Worm (Caenorhabditis elegans) whole organism, early embryonic: ENCODE results near the gene C52B9.4.

Experiments used
- ama-1 ChIP-seq: fragments of 150-350 bp; optimal IDR thresholded peaks from 2 replicates; lab custom pipeline; 2014
- ceh-36 ChIP-seq: sonication (generic microtip); optimal IDR thresholded peaks from 2 replicates; lab custom pipeline; 2016; ENCODE audit warnings: missing genetic modification characterization, inconsistent platforms, missing compliant biosample characterization
- pes-1 ChIP-seq: fragments of 200-800 bp; sonication (Bioruptor generic); IDR thresholded peaks from 2 replicates; pipeline ENCODE4 v1.3.6; 2022; ENCODE audit warnings: missing genetic modification reagents, missing genetic modification characterization, missing compliant biosample characterization
- scrt-1 ChIP-seq: fragments of 200-800 bp; sonication (Bioruptor generic); IDR thresholded peaks from 2 replicates; pipeline ENCODE4 v1.3.6; 2022; ENCODE audit warnings: missing genetic modification characterization, missing compliant biosample characterization
- sea-1 ChIP-seq: fragments of 200-800 bp; sonication (Bioruptor generic); conservative IDR thresholded peaks from 2 replicates; pipeline ENCODE4 v1.3.6; 2022; ENCODE audit warnings: missing genetic modification characterization, missing compliant biosample characterization
- tbx-11 ChIP-seq: fragments of 200-800 bp; sonication (Bioruptor generic); IDR thresholded peaks from 2 replicates; pipeline ENCODE4 v1.3.6; 2022; ENCODE audit warnings: missing genetic modification characterization, missing compliant biosample characterization
- tbx-37 ChIP-seq: fragments of 200-800 bp; sonication (Bioruptor generic); conservative IDR thresholded peaks from 2 replicates; pipeline ENCODE4 v1.3.6; 2022; ENCODE audit warnings: missing genetic modification reagents, missing genetic modification characterization, missing compliant biosample characterization

- TF ChIP-seq sea-1 (GFP tag; lab: Robert Waterston, UW) (no peak), tbx-11 (GFP tag; lab: Robert Waterston, UW) (no peak), pes-1 (GFP tag; lab: Robert Waterston, UW) (no peak), tbx-37 (GFP tag; lab: Robert Waterston, UW) (no peak), ceh-36 (tag; lab: Kevin White, UChicago) (no peak), ama-1 (no peak), scrt-1 (GFP tag; lab: Robert Waterston, UW) (no peak)
Observed at ce11 chrX:4266178-4266931, 5.9 kb downstream of the C52B9.4 start.
